Worm (Caenorhabditis elegans) whole organism, L3 larva: Measurements from ENCODE around the gene tba-7.

ENCODE experiments used
- R02D3.7 ChIP-seq: fragments of 150-350 bp; optimal IDR thresholded peaks from 2 replicates; lab custom pipeline; 2014; ENCODE audit warnings: missing biosample characterization, missing genetic modification characterization
- aly-2 ChIP-seq: fragments of 150-350 bp; optimal IDR thresholded peaks from 2 replicates; lab custom pipeline; 2014; ENCODE audit warnings: missing biosample characterization, missing genetic modification characterization
- ama-1 ChIP-seq: fragments of 150-350 bp; optimal IDR thresholded peaks from 2 replicates; lab custom pipeline; 2018
- ceh-16 ChIP-seq: sonication (generic microtip); optimal IDR thresholded peaks from 2 replicates; lab custom pipeline; 2017; ENCODE audit warnings: missing biosample characterization, missing genetic modification characterization
- ceh-82 ChIP-seq: fragments of 150-350 bp; optimal IDR thresholded peaks from 2 replicates; lab custom pipeline; 2014; ENCODE audit warnings: missing biosample characterization, missing genetic modification characterization
- ceh-9 ChIP-seq: sonication (generic microtip); optimal IDR thresholded peaks from 2 replicates; lab custom pipeline; 2018; ENCODE audit warnings: missing biosample characterization, missing genetic modification characterization
- daf-12 ChIP-seq: fragments of 150-350 bp; optimal IDR thresholded peaks from 2 replicates; lab custom pipeline; 2014; ENCODE audit warnings: missing biosample characterization, missing genetic modification reagents, missing genetic modification characterization
- elt-2 ChIP-seq: sonication (generic microtip); optimal IDR thresholded peaks from 2 replicates; lab custom pipeline; 2016; ENCODE audit warnings: missing genetic modification reagents, mild to moderate bottlenecking, missing genetic modification characterization, missing compliant biosample characterization
- elt-3 ChIP-seq, 3 experiments: fragments of 150-350 bp in 1 of 3; sonication (generic microtip) in 2 of 3; optimal IDR thresholded peaks; 2 replicates in 2 of 3; 4 replicates in 1 of 3; lab custom pipeline; 2014 to 2017; ENCODE audit warnings: missing biosample characterization in 3 of 3, missing genetic modification characterization in 3 of 3
- eor-1 ChIP-seq, 2 experiments: fragments of 150-350 bp; optimal IDR thresholded peaks; 2 replicates each; lab custom pipeline; 2014 to 2018; ENCODE audit warnings: missing biosample characterization in 2 of 2, missing genetic modification characterization in 2 of 2
- fkh-2 ChIP-seq: fragments of 150-350 bp; optimal IDR thresholded peaks from 2 replicates; lab custom pipeline; 2014; ENCODE audit warnings: missing biosample characterization, missing genetic modification reagents, missing genetic modification characterization
- hmg-11 ChIP-seq: sonication (generic microtip); optimal IDR thresholded peaks from 2 replicates; lab custom pipeline; 2016; ENCODE audit warnings: missing genetic modification characterization, missing compliant biosample characterization
- lin-15B ChIP-seq: fragments of 150-350 bp; optimal IDR thresholded peaks from 2 replicates; lab custom pipeline; 2014; ENCODE audit warnings: missing biosample characterization, missing genetic modification characterization
- lin-39 ChIP-seq: fragments of 150-350 bp; optimal IDR thresholded peaks from 2 replicates; lab custom pipeline; 2018; ENCODE audit warnings: missing biosample characterization, missing genetic modification reagents, missing genetic modification characterization
- lsy-12 ChIP-seq: sonication (generic microtip); optimal IDR thresholded peaks from 2 replicates; lab custom pipeline; 2016; ENCODE audit warnings: mild to moderate bottlenecking, missing genetic modification characterization, missing compliant biosample characterization
- mdl-1 ChIP-seq: fragments of 150-350 bp; optimal IDR thresholded peaks from 2 replicates; lab custom pipeline; 2014; ENCODE audit warnings: missing biosample characterization, missing genetic modification characterization
- mml-1 ChIP-seq: fragments of 150-350 bp; sonication (generic microtip); optimal IDR thresholded peaks from 3 replicates; lab custom pipeline; 2014; ENCODE audit warnings: missing biosample characterization, missing genetic modification characterization
- nfya-1 ChIP-seq: sonication (generic microtip); optimal IDR thresholded peaks from 2 replicates; lab custom pipeline; 2017; ENCODE audit warnings: missing genetic modification characterization, mild to moderate bottlenecking, missing compliant biosample characterization, antibody characterized with exemption, moderate library complexity; ENCODE audit not compliant: insufficient read depth
- nhr-11 ChIP-seq: fragments of 150-350 bp; optimal IDR thresholded peaks from 2 replicates; lab custom pipeline; 2014; ENCODE audit warnings: missing biosample characterization, missing genetic modification characterization
- nhr-23 ChIP-seq: fragments of 150-350 bp; optimal IDR thresholded peaks from 2 replicates; lab custom pipeline; 2014; ENCODE audit warnings: missing biosample characterization, missing genetic modification reagents, missing genetic modification characterization
- nhr-237 ChIP-seq: fragments of 150-350 bp; optimal IDR thresholded peaks from 2 replicates; lab custom pipeline; 2014; ENCODE audit warnings: missing biosample characterization, missing genetic modification characterization
- nhr-28 ChIP-seq: fragments of 150-350 bp; optimal IDR thresholded peaks from 2 replicates; lab custom pipeline; 2014; ENCODE audit warnings: missing biosample characterization, missing genetic modification characterization
- nhr-43 ChIP-seq: sonication (generic microtip); optimal IDR thresholded peaks from 2 replicates; lab custom pipeline; 2016; ENCODE audit warnings: mild to moderate bottlenecking, missing genetic modification characterization, missing compliant biosample characterization; ENCODE audit not compliant: poor library complexity, severe bottlenecking
- nhr-67 ChIP-seq: fragments of 150-350 bp; optimal IDR thresholded peaks from 2 replicates; lab custom pipeline; 2014; ENCODE audit warnings: missing biosample characterization, missing genetic modification characterization
- nhr-76 ChIP-seq: fragments of 150-350 bp; sonication (generic microtip); optimal IDR thresholded peaks from 5 replicates; lab custom pipeline; 2014; ENCODE audit warnings: missing biosample characterization, missing genetic modification characterization
- pha-4 ChIP-seq: fragments of 150-350 bp; optimal IDR thresholded peaks from 2 replicates; lab custom pipeline; 2014; ENCODE audit warnings: missing biosample characterization, missing genetic modification reagents, missing genetic modification characterization
- sea-2 ChIP-seq: fragments of 150-350 bp; sonication (generic microtip); optimal IDR thresholded peaks from 4 replicates; lab custom pipeline; 2014; ENCODE audit warnings: missing biosample characterization, missing genetic modification reagents, missing genetic modification characterization
- skn-1 ChIP-seq: fragments of 150-350 bp; optimal IDR thresholded peaks from 2 replicates; lab custom pipeline; 2014; ENCODE audit warnings: missing biosample characterization, missing genetic modification characterization
- snpc-4 ChIP-seq: fragments of 150-350 bp; optimal IDR thresholded peaks from 2 replicates; lab custom pipeline; 2014; ENCODE audit warnings: missing biosample characterization, missing genetic modification characterization
- tbx-2 ChIP-seq: sonication (generic microtip); optimal IDR thresholded peaks from 2 replicates; lab custom pipeline; 2016; ENCODE audit warnings: mild to moderate bottlenecking, missing genetic modification characterization, missing compliant biosample characterization
- unc-39 ChIP-seq: sonication (generic microtip); optimal IDR thresholded peaks from 4 replicates; lab custom pipeline; 2017; ENCODE audit warnings: missing biosample characterization, missing genetic modification characterization
- unc-62 ChIP-seq: fragments of 150-350 bp; sonication (generic microtip); optimal IDR thresholded peaks from 4 replicates; lab custom pipeline; 2014; ENCODE audit warnings: missing biosample characterization, missing genetic modification reagents, missing genetic modification characterization
- zag-1 ChIP-seq: fragments of 150-350 bp; optimal IDR thresholded peaks from 2 replicates; lab custom pipeline; 2014; ENCODE audit warnings: missing biosample characterization, missing genetic modification characterization
- ztf-4 ChIP-seq: fragments of 150-350 bp; optimal IDR thresholded peaks from 2 replicates; lab custom pipeline; 2014; ENCODE audit warnings: missing biosample characterization, missing genetic modification characterization

tba-7 gene

DNA sequence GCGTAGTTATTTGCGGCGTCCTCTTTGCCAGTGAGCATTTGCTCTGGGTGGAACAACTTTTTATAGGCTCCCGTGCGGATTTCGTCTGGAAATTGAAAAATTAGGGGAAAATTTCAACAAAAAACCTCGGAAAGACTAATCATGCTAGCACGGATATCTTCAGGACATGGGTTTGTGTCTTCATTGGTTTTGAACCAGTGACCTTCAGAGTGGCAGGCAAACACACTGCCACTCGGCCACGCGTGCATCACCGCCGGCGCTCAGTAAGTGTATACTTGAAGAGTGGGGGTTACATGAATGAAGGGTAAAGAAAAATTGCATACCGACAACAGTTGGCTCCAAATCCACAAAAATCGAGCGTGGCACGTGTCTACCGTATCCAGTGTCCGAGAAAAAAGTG, 352 bp downstream of the tba-7 start (continued):
- TF ChIP-seq lsy-12 (tag; lab: Kevin White, UChicago) (peak; percentile 69), zag-1 (no peak), pha-4 (tag; lab: Kevin White, UChicago) (peak; percentile 37), lin-15B (peak; percentile 30), hmg-11 (tag; lab: Kevin White, UChicago) (peak; percentile 48), mdl-1 (tag; lab: Kevin White, UChicago) (no peak), nhr-76 (tag; lab: Kevin White, UChicago) (no peak), nhr-43 (tag; lab: Kevin White, UChicago) (peak; percentile 63), R02D3.7 (tag; lab: Kevin White, UChicago) (no peak), ceh-9 (tag; lab: Kevin White, UChicago) (no peak), nhr-11 (no peak), sea-2 (GFP tag; lab: Kevin White, UChicago) (no peak), eor-1 (tag; optimal IDR thresholded peaks at IDR 0.05; lab: Kevin White, UChicago) (no peak), daf-12 (tag; lab: Kevin White, UChicago) (no peak), tbx-2 (tag; lab: Kevin White, UChicago) (peak; percentile 2), snpc-4 (tag; lab: Kevin White, UChicago) (peak; percentile 52), ama-1 (no peak), nhr-237 (tag; lab: Kevin White, UChicago) (no peak), aly-2 (no peak)

DNA sequence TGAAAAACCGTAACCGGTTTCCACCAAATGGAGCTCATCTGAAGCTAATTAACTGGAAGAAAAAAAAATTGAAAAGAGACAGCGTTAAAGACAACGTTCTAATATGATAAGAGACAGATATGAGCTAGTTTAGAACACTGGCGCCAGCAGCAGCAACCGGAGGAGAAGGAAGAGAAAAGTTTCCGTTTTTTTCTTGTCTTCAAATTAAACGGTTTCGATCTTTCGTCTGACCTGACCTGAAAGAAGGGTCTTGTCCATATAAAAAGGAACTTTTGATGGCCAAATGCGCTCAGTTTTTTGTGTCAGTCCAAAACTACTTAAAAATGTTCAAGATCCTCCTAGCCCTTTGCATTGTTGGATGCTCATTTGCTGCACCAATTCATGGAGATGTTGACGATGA, 5.1 kb downstream of the tba-7 start, which contains the start of gene T28D6.3:
Gene T28D6.3, plus strand, starts transcription at position 301 of the 400 bp plus-strand sequence.
- TF ChIP-seq nhr-23 (tag; lab: Kevin White, UChicago) (peak; percentile 30), nhr-43 (tag; lab: Kevin White, UChicago) (no peak)

DNA sequence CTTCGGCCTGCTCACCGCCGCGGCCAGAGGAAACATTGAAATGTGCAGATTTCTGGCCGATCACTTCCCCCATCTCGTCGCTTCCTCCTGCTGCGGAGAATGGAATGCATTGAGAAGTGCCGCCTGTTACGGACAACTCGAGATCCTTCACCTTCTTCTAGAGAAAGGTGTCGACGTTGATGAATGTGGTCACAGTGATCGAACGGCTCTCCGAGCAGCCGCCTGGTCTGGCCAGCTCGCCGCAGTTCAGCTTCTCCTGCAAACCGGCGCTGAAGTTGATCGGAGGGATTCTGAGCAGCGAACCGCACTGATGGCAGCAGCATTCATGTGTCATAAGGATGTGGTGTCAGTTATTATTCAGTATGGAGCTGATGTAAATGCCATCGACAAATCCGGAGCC, 8.7 kb downstream of the tba-7 start:
- TF ChIP-seq aly-2 = no peak
- no peak for TF ChIP-seq tbx-2 (tag; lab: Kevin White, UChicago)
- TF ChIP-seq nhr-67 (tag; lab: Kevin White, UChicago) = no peak
- no peak for TF ChIP-seq fkh-2
- TF ChIP-seq nhr-76 (tag; lab: Kevin White, UChicago) = no peak
- TF ChIP-seq lsy-12 (tag; lab: Kevin White, UChicago) = no peak
- no peak for TF ChIP-seq unc-39 (tag; lab: Kevin White, UChicago)
- TF ChIP-seq ceh-82 (tag; lab: Kevin White, UChicago) = no peak
- TF ChIP-seq snpc-4 (tag; lab: Kevin White, UChicago) = no peak
- TF ChIP-seq mdl-1 (tag; lab: Kevin White, UChicago) = no peak
- no peak for TF ChIP-seq daf-12 (tag; lab: Kevin White, UChicago)
- TF ChIP-seq ceh-9 (tag; lab: Kevin White, UChicago) = no peak
- no peak for TF ChIP-seq skn-1 (tag; lab: Kevin White, UChicago)
- TF ChIP-seq lin-15B = no peak
- TF ChIP-seq ceh-16 (tag; lab: Kevin White, UChicago) = no peak

DNA sequence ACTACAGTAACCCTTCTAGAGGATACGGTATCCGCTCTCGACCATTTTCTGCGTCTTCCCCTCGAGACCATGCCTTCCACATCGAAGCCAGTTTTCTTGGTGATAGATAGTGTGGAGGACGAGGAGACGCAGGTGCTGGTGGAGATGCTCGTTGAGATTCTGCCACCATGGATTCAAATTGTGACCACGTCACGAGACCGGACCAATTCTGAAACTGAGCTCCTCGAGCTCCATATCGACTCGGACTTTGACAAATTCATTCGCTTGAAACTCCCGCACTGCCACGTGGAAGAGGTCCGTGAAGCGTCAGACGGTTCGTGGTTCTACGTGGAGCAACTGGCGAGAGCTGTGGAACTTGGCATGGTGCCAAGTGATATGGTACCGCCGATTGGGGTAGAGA, 10.2 kb downstream of the tba-7 start:
- TF ChIP-seq lin-39 (tag; lab: Kevin White, UChicago) = no peak
- TF ChIP-seq mml-1 (tag; lab: Kevin White, UChicago) = no peak
- no peak for TF ChIP-seq mdl-1 (tag; lab: Kevin White, UChicago)
- TF ChIP-seq hmg-11 (tag; lab: Kevin White, UChicago) = no peak
- no peak for TF ChIP-seq nhr-237 (tag; lab: Kevin White, UChicago)
- no peak for TF ChIP-seq zag-1
- no peak for TF ChIP-seq pha-4 (tag; lab: Kevin White, UChicago)
- no peak for TF ChIP-seq nhr-28
- TF ChIP-seq nhr-11 = no peak
- TF ChIP-seq elt-3 (tag; optimal IDR thresholded peaks at IDR 0.05; lab: Kevin White, UChicago) = no peak
- TF ChIP-seq ztf-4 (tag; lab: Kevin White, UChicago) = no peak
- TF ChIP-seq ama-1 = no peak

DNA sequence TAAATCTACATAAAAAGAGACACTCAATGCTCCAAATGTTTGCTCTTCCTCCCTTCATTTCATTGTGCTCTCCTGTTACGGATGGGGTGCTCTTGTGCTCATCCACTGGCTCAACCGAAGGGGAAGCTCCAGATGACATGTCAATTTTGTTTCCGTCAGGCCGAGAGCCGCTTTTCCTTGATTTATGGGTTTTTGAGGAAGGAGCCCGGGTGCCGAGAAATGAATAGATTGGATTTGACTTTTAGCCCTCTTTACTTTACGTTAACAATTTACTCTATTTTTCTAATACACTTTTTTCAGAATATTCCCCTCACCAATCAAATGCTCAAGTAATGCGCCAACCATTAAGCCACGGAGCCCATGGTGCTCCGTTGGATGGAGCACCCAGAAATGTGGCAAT, 11.4 kb downstream of the tba-7 start, which contains the start of gene T28D6.4:
Gene T28D6.4, plus strand, starts transcription at position 301 of the 400 bp plus-strand sequence.
- TF ChIP-seq nfya-1 (no peak), hmg-11 (tag; lab: Kevin White, UChicago) (no peak), unc-62 (GFP tag; lab: Kevin White, UChicago) (no peak), elt-2 (tag; lab: Kevin White, UChicago) (no peak), lin-39 (tag; lab: Kevin White, UChicago) (peak; percentile 4)
- TF ChIP-seq, all 47 proteins: peak for 1
